Fruit fly (Drosophila melanogaster): ENCODE measurements around the gene JMJD7.

The JMJD7 gene

DNA sequence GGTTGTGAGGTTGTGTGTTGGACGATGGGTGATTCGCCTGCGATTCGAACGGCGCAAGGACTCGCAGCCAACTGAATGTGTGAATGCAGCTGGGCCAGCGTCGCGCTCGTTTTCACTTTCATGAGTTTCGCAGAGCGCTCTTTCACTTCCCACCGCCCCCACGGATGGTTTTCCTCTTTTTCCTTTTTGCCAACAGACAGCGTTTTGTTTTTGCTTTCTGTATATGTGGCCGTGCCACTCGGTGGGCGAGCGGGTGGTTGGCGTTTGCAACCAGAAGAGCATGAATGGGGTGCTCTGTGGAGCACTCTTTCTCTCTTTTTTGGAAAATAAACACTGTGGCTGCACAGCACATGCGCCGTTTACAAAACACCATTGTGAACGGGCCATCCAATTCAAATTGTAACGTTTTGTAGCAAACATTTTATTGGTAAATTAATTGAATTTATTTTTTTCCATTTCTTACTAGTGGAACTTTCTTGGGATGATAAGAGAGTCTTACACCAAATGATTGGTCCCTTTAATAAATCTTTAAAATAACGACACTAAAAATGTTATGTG, 14.8 kb downstream of the JMJD7 start, which contains the start of gene CG10713 (continued):
- 0 out of 3 replicates have a peak, but pooled peaks have one; percentile 8 for TF ChIP-seq ci (GFP tag; IDR thresholded peaks at IDR 0.05)
- TF ChIP-seq gfzf (GFP tag; optimal IDR thresholded peaks at IDR 0.05), result no peak
- no peak for TF ChIP-seq CG34422 (GFP tag; IDR thresholded peaks at IDR 0.05)
- peak; percentile 8 for TF ChIP-seq Hand (GFP tag; optimal IDR thresholded peaks at IDR 0.05)
- no peak for TF ChIP-seq hth (optimal IDR thresholded peaks at IDR 0.05)
- TF ChIP-seq CG12219 (GFP tag; optimal IDR thresholded peaks at IDR 0.05), result no peak
- no peak for TF ChIP-seq tll (GFP tag; optimal IDR thresholded peaks at IDR 0.05)
- peak; percentile 76 for TF ChIP-seq nom (GFP tag; optimal IDR thresholded peaks at IDR 0.05)
- 0 out of 4 replicates have a peak, but pooled peaks have one; percentile 52 for TF ChIP-seq chinmo (GFP tag; IDR thresholded peaks at IDR 0.05; ENCODE audit: partially characterized antibody)
- TF ChIP-seq CTCF (GFP tag; optimal IDR thresholded peaks at IDR 0.05), result no peak
- TF ChIP-seq TFAM (GFP tag; optimal IDR thresholded peaks at IDR 0.05), result no peak
- TF ChIP-seq GATAe (GFP tag; conservative IDR thresholded peaks at IDR 0.05), result no peak
- no peak for TF ChIP-seq CG3065 (GFP tag; optimal IDR thresholded peaks at IDR 0.05)
- TF ChIP-seq sug (tag; optimal IDR thresholded peaks at IDR 0.05), result no peak
- TF ChIP-seq CG11398 (GFP tag; optimal IDR thresholded peaks at IDR 0.05), result no peak
- TF ChIP-seq CG33557 (GFP tag; optimal IDR thresholded peaks at IDR 0.05), result no peak
- no peak for TF ChIP-seq rib (GFP tag; IDR thresholded peaks at IDR 0.05)
- peak; percentile 89 for TF ChIP-seq CG3163 (GFP tag; optimal IDR thresholded peaks at IDR 0.05)
- peak; percentile 83 for TF ChIP-seq CG2712 (tag; optimal IDR thresholded peaks at IDR 0.05)
- TF ChIP-seq HHEX (GFP tag; optimal IDR thresholded peaks at IDR 0.05), result no peak
- TF ChIP-seq Dp (GFP tag; optimal IDR thresholded peaks at IDR 0.05), result no peak
- TF ChIP-seq vvl (GFP tag; IDR thresholded peaks at IDR 0.05), result peak; percentile 29; the same call in 1 of the 2 replicates
- no peak for TF ChIP-seq CG14965 (GFP tag; optimal IDR thresholded peaks at IDR 0.05; ENCODE audit: borderline replicate concordance)
- TF ChIP-seq tgo (GFP tag; IDR thresholded peaks at IDR 0.05), result no peak
- TF ChIP-seq sr (GFP tag; IDR thresholded peaks at IDR 0.05), result 0 out of 3 replicates have a peak, but pooled peaks have one; percentile 52
- TF ChIP-seq bowl (GFP tag; IDR thresholded peaks at IDR 0.05), result no peak
- no peak for TF ChIP-seq nerfin-1 (tag; optimal IDR thresholded peaks at IDR 0.05)
- TF ChIP-seq CG30020 (tag; optimal IDR thresholded peaks at IDR 0.05), result no peak
- TF ChIP-seq Sin3A (optimal IDR thresholded peaks at IDR 0.05), result no peak
- TF ChIP-seq Aef1 (GFP tag; IDR thresholded peaks at IDR 0.05), result peak; percentile 29; the same call in 1 of the 3 replicates
- TF ChIP-seq ap (GFP tag; IDR thresholded peaks at IDR 0.05), result no peak
- TF ChIP-seq CG11696 (GFP tag; IDR thresholded peaks at IDR 0.05), result no peak
- no peak for TF ChIP-seq CG6813 (GFP tag; optimal IDR thresholded peaks at IDR 0.05)
- no peak for TF ChIP-seq klu (GFP tag; IDR thresholded peaks at IDR 0.05)
- TF ChIP-seq Bgb (GFP tag; IDR thresholded peaks at IDR 0.05; ENCODE audit: partially characterized antibody), result peak; percentile 40; the same call in 1 of the 2 replicates
- TF ChIP-seq CG33213 (GFP tag; optimal IDR thresholded peaks at IDR 0.05), result no peak
- no peak for TF ChIP-seq CG3838 (GFP tag; optimal IDR thresholded peaks at IDR 0.05)
- TF ChIP-seq CG12391 (tag; optimal IDR thresholded peaks at IDR 0.05), result no peak
- TF ChIP-seq Deaf1 (tag; optimal IDR thresholded peaks at IDR 0.05), result peak; percentile 46
- no peak for TF ChIP-seq HLH4C (GFP tag; IDR thresholded peaks at IDR 0.05; ENCODE audit: partially characterized antibody)
- TF ChIP-seq mld (GFP tag; IDR thresholded peaks at IDR 0.05; ENCODE audit: partially characterized antibody), result 0 out of 3 replicates have a peak, but pooled peaks have one; percentile 50
- peak; percentile 57 for TF ChIP-seq Med (GFP tag)
- no peak for TF ChIP-seq CG6854 (GFP tag; optimal IDR thresholded peaks at IDR 0.05)
- no peak for TF ChIP-seq aop (GFP tag; IDR thresholded peaks at IDR 0.05)
- TF ChIP-seq CG4328 (GFP tag; optimal IDR thresholded peaks at IDR 0.05), result no peak
- no peak for TF ChIP-seq peb (GFP tag; IDR thresholded peaks at IDR 0.05)
- peak; percentile 98 for TF ChIP-seq ewg (GFP tag; optimal IDR thresholded peaks at IDR 0.05)
- TF ChIP-seq NK7.1 (GFP tag; optimal IDR thresholded peaks at IDR 0.05), result no peak
- no peak for TF ChIP-seq CG15696 (tag; optimal IDR thresholded peaks at IDR 0.05)
- no peak for TF ChIP-seq CG14860 (GFP tag; IDR thresholded peaks at IDR 0.05; ENCODE audit: partially characterized antibody)
- no peak for TF ChIP-seq CG17802 (tag; optimal IDR thresholded peaks at IDR 0.05)

Measured in whole organism, embryonic.